Worm (Caenorhabditis elegans): ENCODE measurements around the gene T19A5.3.

- TF ChIP-seq nhr-129 (tag; optimal IDR thresholded peaks at IDR 0.05) = no peak
- TF ChIP-seq snpc-4 (tag; optimal IDR thresholded peaks at IDR 0.05) = no peak
- no peak for TF ChIP-seq dmd-4 (tag; optimal IDR thresholded peaks at IDR 0.05)
- TF ChIP-seq egl-27 (tag; optimal IDR thresholded peaks at IDR 0.05) = no peak
- TF ChIP-seq zag-1 (tag; optimal IDR thresholded peaks at IDR 0.05) = no peak
- TF ChIP-seq unc-62 (GFP tag; optimal IDR thresholded peaks at IDR 0.05) = no peak
- no peak for TF ChIP-seq nhr-12 (tag; optimal IDR thresholded peaks at IDR 0.05)
- no peak for TF ChIP-seq nhr-21 (tag; optimal IDR thresholded peaks at IDR 0.05)
- no peak for TF ChIP-seq mab-5 (tag; optimal IDR thresholded peaks at IDR 0.05)
- TF ChIP-seq nhr-6 (tag; optimal IDR thresholded peaks at IDR 0.05) = no peak
- no peak for TF ChIP-seq nhr-10 (tag; optimal IDR thresholded peaks at IDR 0.05)
- no peak for TF ChIP-seq nhr-23 (tag; optimal IDR thresholded peaks at IDR 0.05)
- TF ChIP-seq fos-1 (tag; optimal IDR thresholded peaks at IDR 0.05) = no peak
These were observed 12.7 kb upstream of the T19A5.3 start, which contains the start of gene ttc-17 for ce11 chrV:8956387-8957095.

Measured in whole organism, L2 larva.